Worm (Caenorhabditis elegans): ENCODE data around the gene gei-3.

The gei-3 gene

ce11 chrX:12755021-12755420 is 58.4 kb downstream of the gei-3 start:
- no peak for TF ChIP-seq zip-4 (GFP tag; optimal IDR thresholded peaks at IDR 0.05)

ce11 chrX:12754043-12754442 is 59.4 kb downstream of the gei-3 start:
- TF ChIP-seq pqm-1 (tag; optimal IDR thresholded peaks at IDR 0.05) (no peak), efl-1 (optimal IDR thresholded peaks at IDR 0.05) (no peak), efl-1 (GFP tag; optimal IDR thresholded peaks at IDR 0.05 in 1 of 2) (peak in 1 of 2 experiments; percentile 60)

DNA sequence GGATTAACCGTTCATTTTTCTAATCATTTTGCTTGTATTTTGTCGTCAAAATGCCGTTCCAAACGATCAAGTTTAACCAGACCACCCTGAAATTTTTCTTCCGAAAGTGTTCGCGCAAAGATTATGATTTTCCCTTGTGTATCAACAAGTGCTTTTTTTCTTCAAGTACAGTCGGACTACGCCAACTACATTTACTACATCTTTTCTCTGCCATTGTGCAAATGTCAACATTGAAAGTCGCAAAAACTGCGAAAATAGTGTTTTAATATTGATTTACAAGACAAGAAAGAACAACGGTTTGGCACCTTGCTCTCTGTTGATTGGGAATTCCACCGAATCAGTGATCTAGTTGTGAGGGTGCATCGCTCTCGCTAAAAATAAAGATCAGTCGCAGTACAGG is 62.6 kb downstream of the gei-3 start:
- TF ChIP-seq mep-1 (tag; optimal IDR thresholded peaks at IDR 0.05) (no peak), hlh-17 (GFP tag; optimal IDR thresholded peaks at IDR 0.05; ENCODE audit: borderline replicate concordance) (no peak), swsn-7 (tag; optimal IDR thresholded peaks at IDR 0.05) (no peak), nhr-237 (tag; optimal IDR thresholded peaks at IDR 0.05) (peak; percentile 50), ceh-82 (tag; optimal IDR thresholded peaks at IDR 0.05) (no peak), hlh-4 (tag; optimal IDR thresholded peaks at IDR 0.05) (no peak), nhr-28 (tag; optimal IDR thresholded peaks at IDR 0.05) (no peak), ceh-88 (GFP tag; IDR thresholded peaks at IDR 0.05) (no peak), unc-62 (GFP tag; optimal IDR thresholded peaks at IDR 0.05) (no peak), aha-1 (tag; optimal IDR thresholded peaks at IDR 0.05) (no peak), sox-4 (tag; optimal IDR thresholded peaks at IDR 0.05) (no peak), lin-14 (GFP tag; optimal IDR thresholded peaks at IDR 0.05) (peak; percentile 11), F16B12.6 (tag; optimal IDR thresholded peaks at IDR 0.05) (no peak), fkh-10 (GFP tag; optimal IDR thresholded peaks at IDR 0.05) (no peak), nhr-77 (tag; optimal IDR thresholded peaks at IDR 0.05) (peak; percentile 92), egl-13 (tag; optimal IDR thresholded peaks at IDR 0.05) (no peak), tbx-2 (tag; optimal IDR thresholded peaks at IDR 0.05) (peak; percentile 15), nhr-19 (GFP tag; conservative IDR thresholded peaks at IDR 0.05) (no peak), lir-3 (tag; optimal IDR thresholded peaks at IDR 0.05; ENCODE audit: poor library complexity) (no peak), nhr-12 (tag; optimal IDR thresholded peaks at IDR 0.05) (no peak), ceh-63 (GFP tag; optimal IDR thresholded peaks at IDR 0.05) (no peak), unc-30 (tag; optimal IDR thresholded peaks at IDR 0.05) (no peak), efl-3 (GFP tag; optimal IDR thresholded peaks at IDR 0.05) (no peak), xbp-1 (tag; optimal IDR thresholded peaks at IDR 0.05) (no peak), egl-27 (tag; optimal IDR thresholded peaks at IDR 0.05) (no peak)

- TF ChIP-seq nhr-77 (tag; optimal IDR thresholded peaks at IDR 0.05) (peak; percentile 51), nhr-11 (tag; optimal IDR thresholded peaks at IDR 0.05) (no peak), lin-14 (GFP tag; optimal IDR thresholded peaks at IDR 0.05) (peak; percentile 20)
Observed at ce11 chrX:12749530-12750240, 63.8 kb downstream of the gei-3 start, which contains the start of gene pgp-14. Gene pgp-14, minus strand, starts transcription at chrX:12749580.
